Fruit fly (Drosophila melanogaster) whole organism, pupa: Measurements from ENCODE around the gene CenG1A.

ENCODE experiments used
- CG13204 ChIP-seq: fragments of 200-800 bp; sonication (Bioruptor generic); optimal IDR thresholded peaks from 2 replicates; lab custom pipeline; 2018; ENCODE audit warnings: missing biosample characterization, mild to moderate bottlenecking, missing genetic modification characterization, moderate library complexity
- CG14655 ChIP-seq: fragments of 200-800 bp; sonication (Bioruptor generic); optimal IDR thresholded peaks from 3 replicates; lab custom pipeline; 2017; ENCODE audit warnings: mild to moderate bottlenecking, missing biosample characterization, missing genetic modification reagents, missing genetic modification characterization
- CG15710 ChIP-seq: fragments of 200-800 bp; sonication (Bioruptor generic); optimal IDR thresholded peaks from 2 replicates; lab custom pipeline; 2018; ENCODE audit warnings: missing biosample characterization, mild to moderate bottlenecking, missing genetic modification characterization, moderate library complexity
- CG17806 ChIP-seq: fragments of 200-800 bp; sonication (Bioruptor generic); optimal IDR thresholded peaks from 2 replicates; lab custom pipeline; 2018; ENCODE audit warnings: missing biosample characterization, mild to moderate bottlenecking, missing genetic modification characterization, moderate library complexity
- CG32121 ChIP-seq: fragments of 200-800 bp; sonication (Bioruptor generic); IDR thresholded peaks from 2 replicates; pipeline ENCODE4 v1.3.6; 2022; ENCODE audit warnings: missing biosample characterization, missing genetic modification characterization
- CG8301 ChIP-seq: fragments of 200-800 bp; sonication (Bioruptor generic); optimal IDR thresholded peaks from 2 replicates; lab custom pipeline; 2018; ENCODE audit warnings: missing biosample characterization, mild to moderate bottlenecking, missing genetic modification characterization
- CG9948 ChIP-seq: fragments of 200-800 bp; sonication (Bioruptor generic); optimal IDR thresholded peaks from 2 replicates; lab custom pipeline; 2018; ENCODE audit warnings: missing biosample characterization, mild to moderate bottlenecking, missing genetic modification characterization, moderate library complexity
- EcR ChIP-seq: fragments of 200-800 bp; sonication (Bioruptor generic); optimal IDR thresholded peaks from 3 replicates; lab custom pipeline; 2019; ENCODE audit warnings: missing biosample characterization, missing genetic modification characterization, mild to moderate bottlenecking, moderate library complexity, missing genetic modification reagents
- Snoo ChIP-seq: fragments of 200-800 bp; sonication (Bioruptor generic); optimal IDR thresholded peaks from 3 replicates; lab custom pipeline; 2017; ENCODE audit warnings: missing biosample characterization, mild to moderate bottlenecking, missing genetic modification characterization, inconsistent platforms
- fd96Ca ChIP-seq: fragments of 200-800 bp; sonication (Bioruptor generic); IDR thresholded peaks from 3 replicates; pipeline ENCODE4 v1.3.6; 2022; ENCODE audit warnings: missing biosample characterization, missing genetic modification characterization

DNA sequence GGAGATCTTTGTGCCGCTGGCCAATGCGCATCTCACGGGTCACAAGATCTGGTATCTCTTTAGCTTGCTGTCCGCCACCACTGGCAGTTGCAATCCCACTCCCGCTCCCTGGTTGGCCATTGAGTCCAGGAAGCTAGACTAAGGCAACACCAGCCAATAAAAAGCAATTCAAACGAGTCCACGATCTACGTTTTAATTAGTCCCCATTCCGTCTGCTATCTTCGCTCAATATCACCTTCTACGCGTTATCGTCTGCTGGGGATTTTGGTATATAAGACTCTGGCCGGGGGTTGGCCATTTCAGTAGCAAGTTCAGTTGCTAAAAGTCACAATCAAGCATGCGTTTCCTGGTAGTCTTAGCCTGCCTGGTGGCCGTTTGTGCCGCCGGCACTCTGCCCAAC lies 12.3 kb downstream of the CenG1A start, which contains the start of gene CG7953:
- TF ChIP-seq fd96Ca (GFP tag; lab: Robert Waterston, UW) (no peak), CG9948 (no peak), CG13204 (no peak), EcR (GFP tag; lab: Kevin White, UChicago) (no peak), CG8301 (tag; lab: Kevin White, UChicago) (no peak), CG14655 (no peak), CG32121 (no peak), Snoo (tag; lab: Kevin White, UChicago) (no peak), CG17806 (tag; lab: Kevin White, UChicago) (no peak), CG15710 (no peak)
